Comparison of ENCODE assay signal across 1 fruit fly cellular context in the genomic region with DNA sequence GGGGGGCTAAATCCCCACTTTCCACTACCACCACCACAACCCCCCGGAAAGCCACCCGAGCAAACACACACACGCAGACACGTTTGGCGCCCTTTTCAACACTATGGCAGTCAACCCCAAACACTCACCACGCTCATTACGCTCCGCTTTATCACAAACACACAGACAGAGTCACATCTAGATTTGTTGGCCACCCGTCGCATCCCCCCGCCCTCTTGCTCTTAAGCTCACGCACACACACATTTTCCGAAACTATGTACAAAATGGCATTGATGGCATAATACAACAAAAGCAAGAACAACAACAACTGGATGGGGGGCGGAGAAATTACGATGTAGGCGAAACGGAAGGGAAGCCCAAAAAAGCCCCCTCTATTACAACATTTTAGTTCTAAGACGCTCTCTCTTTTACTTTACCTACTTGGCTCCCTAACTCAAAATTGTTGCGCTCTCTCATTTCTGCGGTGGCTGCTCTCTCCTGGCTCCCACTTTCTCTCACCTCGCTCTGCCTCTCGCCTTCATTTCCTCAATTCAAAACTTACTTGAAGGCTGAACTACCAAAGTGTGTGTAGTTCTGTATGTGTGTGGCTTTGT.
TF ChIP-seq lines count a peak whose summit lies in the region.

No protein-coding gene starts in this region.

TF ChIP-seq in whole organism, embryonic, 481 proteins besides CTCF, POLR2A, EP300 and RAD21 (continued from another document and continues in another):
- no peak for TF ChIP-seq Taf1 (GFP tag; IDR thresholded peaks at IDR 0.05; lab: Robert Waterston, UW)
- no peak for TF ChIP-seq CG12391 (tag; optimal IDR thresholded peaks at IDR 0.05; lab: Kevin White, UChicago)
- TF ChIP-seq CG12104 (GFP tag; optimal IDR thresholded peaks at IDR 0.05; lab: Kevin White, UChicago): no peak
- no peak for TF ChIP-seq Rx (GFP tag; IDR thresholded peaks at IDR 0.05; lab: Robert Waterston, UW)
- 0 out of 2 replicates have a peak, but pooled peaks have one; percentile 21 for TF ChIP-seq tna (GFP tag; IDR thresholded peaks at IDR 0.05; lab: Robert Waterston, UW; ENCODE audit: partially characterized antibody)
- no peak for TF ChIP-seq ara (GFP tag; IDR thresholded peaks at IDR 0.05; lab: Robert Waterston, UW)
- no peak for TF ChIP-seq CG8924 (tag; optimal IDR thresholded peaks at IDR 0.05; lab: Kevin White, UChicago)
- TF ChIP-seq kay (GFP tag; optimal IDR thresholded peaks at IDR 0.05; lab: Kevin White, UChicago): no peak
- peak; percentile 22 for TF ChIP-seq CrebB (tag; optimal IDR thresholded peaks at IDR 0.05; lab: Kevin White, UChicago)
- TF ChIP-seq Ada2b (GFP tag; IDR thresholded peaks at IDR 0.05; lab: Robert Waterston, UW): no peak
- peak; percentile 70 for TF ChIP-seq mirr (GFP tag; optimal IDR thresholded peaks at IDR 0.05; lab: Kevin White, UChicago)
- no peak for TF ChIP-seq trem (tag; optimal IDR thresholded peaks at IDR 0.05; lab: Kevin White, UChicago)
- peak; percentile 71 for TF ChIP-seq kni (GFP tag; optimal IDR thresholded peaks at IDR 0.05; lab: Kevin White, UChicago)
- TF ChIP-seq CG5953 (GFP tag; IDR thresholded peaks at IDR 0.05; lab: Robert Waterston, UW): no peak
- no peak for TF ChIP-seq CG30431 (GFP tag; optimal IDR thresholded peaks at IDR 0.05; lab: Kevin White, UChicago)
- peak; percentile 31; the same call in 1 of the 2 replicates for TF ChIP-seq bbx (GFP tag; IDR thresholded peaks at IDR 0.05; lab: Robert Waterston, UW; ENCODE audit: partially characterized antibody)
- no peak for TF ChIP-seq Chrac-16 (GFP tag; optimal IDR thresholded peaks at IDR 0.05; lab: Kevin White, UChicago)
- no peak for TF ChIP-seq CG7745 (tag; optimal IDR thresholded peaks at IDR 0.05; lab: Kevin White, UChicago)
- TF ChIP-seq ttk (GFP tag; IDR thresholded peaks at IDR 0.05; lab: Robert Waterston, UW): 0 out of 2 replicates have a peak, but pooled peaks have one; percentile 52
- TF ChIP-seq Bteb2 (GFP tag; optimal IDR thresholded peaks at IDR 0.05; lab: Kevin White, UChicago): no peak
- TF ChIP-seq Bdp1 (GFP tag; optimal IDR thresholded peaks at IDR 0.05; lab: Kevin White, UChicago): no peak
- TF ChIP-seq esg (GFP tag; conservative IDR thresholded peaks at IDR 0.05; lab: Robert Waterston, UW): no peak
- TF ChIP-seq Ets65A (GFP tag; lab: Kevin White, UChicago): peak; percentile 76
- peak; percentile 43 for TF ChIP-seq kah (GFP tag; optimal IDR thresholded peaks at IDR 0.05; lab: Kevin White, UChicago)
- no peak for TF ChIP-seq Hr51 (GFP tag; optimal IDR thresholded peaks at IDR 0.05; lab: Kevin White, UChicago)
- no peak for TF ChIP-seq nerfin-1 (tag; optimal IDR thresholded peaks at IDR 0.05; lab: Kevin White, UChicago)
- TF ChIP-seq CG6791 (GFP tag; IDR thresholded peaks at IDR 0.05; lab: Robert Waterston, UW; ENCODE audit: partially characterized antibody): no peak
- TF ChIP-seq eve (GFP tag; optimal IDR thresholded peaks at IDR 0.05; lab: Kevin White, UChicago): no peak
- TF ChIP-seq Sry-β (GFP tag; optimal IDR thresholded peaks at IDR 0.05; lab: Kevin White, UChicago): no peak
- TF ChIP-seq Tbp (GFP tag; optimal IDR thresholded peaks at IDR 0.05; lab: Kevin White, UChicago): no peak
- TF ChIP-seq tx (GFP tag; optimal IDR thresholded peaks at IDR 0.05; lab: Kevin White, UChicago): no peak
- no peak for TF ChIP-seq p53 (GFP tag; optimal IDR thresholded peaks at IDR 0.05; lab: Kevin White, UChicago)
- TF ChIP-seq CG5245 (GFP tag; optimal IDR thresholded peaks at IDR 0.05; lab: Kevin White, UChicago): no peak
- no peak for TF ChIP-seq pb (GFP tag; optimal IDR thresholded peaks at IDR 0.05; lab: Kevin White, UChicago)
- TF ChIP-seq CG2116 (GFP tag; optimal IDR thresholded peaks at IDR 0.05; lab: Kevin White, UChicago): no peak
- TF ChIP-seq Trl (optimal IDR thresholded peaks at IDR 0.05; lab: Kevin White, UChicago): peak; percentile 83 to 84
- TF ChIP-seq Trl (GFP tag; optimal IDR thresholded peaks at IDR 0.05; lab: Kevin White, UChicago): no peak
- peak; percentile 75 for TF ChIP-seq CG4360 (GFP tag; IDR thresholded peaks at IDR 0.05; lab: Robert Waterston, UW)
- no peak for TF ChIP-seq chm (GFP tag; IDR thresholded peaks at IDR 0.05; lab: Robert Waterston, UW)
- peak; percentile 23; the same call in 1 of the 2 replicates for TF ChIP-seq hbn (GFP tag; IDR thresholded peaks at IDR 0.05; lab: Robert Waterston, UW; ENCODE audit: partially characterized antibody)
- no peak for TF ChIP-seq CG8388 (GFP tag; optimal IDR thresholded peaks at IDR 0.05; lab: Kevin White, UChicago)
- TF ChIP-seq Oaz (GFP tag; IDR thresholded peaks at IDR 0.05; lab: Robert Waterston, UW): no peak
- no peak for TF ChIP-seq zen (tag; optimal IDR thresholded peaks at IDR 0.05; lab: Kevin White, UChicago)
- no peak for TF ChIP-seq ham (GFP tag; IDR thresholded peaks at IDR 0.05; lab: Robert Waterston, UW)
- TF ChIP-seq HHEX (GFP tag; optimal IDR thresholded peaks at IDR 0.05; lab: Kevin White, UChicago): no peak
- no peak for TF ChIP-seq CG11247 (GFP tag; IDR thresholded peaks at IDR 0.05; lab: Robert Waterston, UW)
- no peak for TF ChIP-seq crc (GFP tag; optimal IDR thresholded peaks at IDR 0.05; lab: Kevin White, UChicago)
- peak; percentile 13 for TF ChIP-seq Jarid2 (GFP tag; optimal IDR thresholded peaks at IDR 0.05; lab: Kevin White, UChicago)
- peak; percentile 99 for TF ChIP-seq abd-A (tag; optimal IDR thresholded peaks at IDR 0.05; lab: Kevin White, UChicago)
- no peak for TF ChIP-seq Xrp1 (GFP tag; IDR thresholded peaks at IDR 0.05; lab: Robert Waterston, UW)
- TF ChIP-seq CG6654 (GFP tag; optimal IDR thresholded peaks at IDR 0.05; lab: Kevin White, UChicago): no peak
- no peak for TF ChIP-seq Rfx (GFP tag; IDR thresholded peaks at IDR 0.05; lab: Robert Waterston, UW)
- TF ChIP-seq HmgZ (tag; optimal IDR thresholded peaks at IDR 0.05; lab: Kevin White, UChicago): no peak
- TF ChIP-seq CG17912 (GFP tag; optimal IDR thresholded peaks at IDR 0.05; lab: Kevin White, UChicago): no peak
- TF ChIP-seq CG15696 (tag; optimal IDR thresholded peaks at IDR 0.05; lab: Kevin White, UChicago): no peak
- TF ChIP-seq CkIIα-i1 (GFP tag; IDR thresholded peaks at IDR 0.05; lab: Robert Waterston, UW): no peak
- peak; percentile 91 for TF ChIP-seq crol (GFP tag; IDR thresholded peaks at IDR 0.05; lab: Robert Waterston, UW)
- peak; percentile 28 for TF ChIP-seq chn (GFP tag; optimal IDR thresholded peaks at IDR 0.05; lab: Kevin White, UChicago)
- TF ChIP-seq CG30403 (GFP tag; optimal IDR thresholded peaks at IDR 0.05; lab: Kevin White, UChicago): no peak
- TF ChIP-seq sc (optimal IDR thresholded peaks at IDR 0.05; lab: Kevin White, UChicago): no peak
- no peak for TF ChIP-seq sc (GFP tag; optimal IDR thresholded peaks at IDR 0.05; lab: Kevin White, UChicago)
- TF ChIP-seq fd3F (GFP tag; optimal IDR thresholded peaks at IDR 0.05; lab: Kevin White, UChicago): no peak
- no peak for TF ChIP-seq Vsx1 (GFP tag; optimal IDR thresholded peaks at IDR 0.05; lab: Kevin White, UChicago)
- TF ChIP-seq aop (GFP tag; IDR thresholded peaks at IDR 0.05; lab: Robert Waterston, UW): no peak
- peak; percentile 86 for TF ChIP-seq Med (GFP tag; lab: Kevin White, UChicago)
- peak; percentile 77 for TF ChIP-seq CG8478 (optimal IDR thresholded peaks at IDR 0.05; lab: Kevin White, UChicago)
- TF ChIP-seq Dbx (GFP tag; IDR thresholded peaks at IDR 0.05; lab: Robert Waterston, UW): 0 out of 3 replicates have a peak, but pooled peaks have one; percentile 16
- TF ChIP-seq CG17361 (GFP tag; IDR thresholded peaks at IDR 0.05; lab: Robert Waterston, UW): no peak
- TF ChIP-seq CG1647 (GFP tag; optimal IDR thresholded peaks at IDR 0.05; lab: Kevin White, UChicago): no peak
- peak; percentile 30 for TF ChIP-seq CG12769 (tag; optimal IDR thresholded peaks at IDR 0.05; lab: Kevin White, UChicago)
- TF ChIP-seq CG2120 (GFP tag; optimal IDR thresholded peaks at IDR 0.05; lab: Kevin White, UChicago): no peak
- TF ChIP-seq sens (GFP tag; lab: Kevin White, UChicago): peak; percentile 31
- TF ChIP-seq danr (GFP tag; IDR thresholded peaks at IDR 0.05; lab: Robert Waterston, UW): no peak
- TF ChIP-seq CG15269 (tag; optimal IDR thresholded peaks at IDR 0.05; lab: Kevin White, UChicago): no peak
- TF ChIP-seq CG13424 (tag; optimal IDR thresholded peaks at IDR 0.05; lab: Kevin White, UChicago): no peak
- no peak for TF ChIP-seq Atf3 (GFP tag; optimal IDR thresholded peaks at IDR 0.05; lab: Kevin White, UChicago)
- peak in 1 of 2 experiments; percentile 88 for TF ChIP-seq Pdp1 (GFP tag; optimal IDR thresholded peaks at IDR 0.05; lab: Kevin White, UChicago)
- TF ChIP-seq amos (GFP tag; IDR thresholded peaks at IDR 0.05; lab: Robert Waterston, UW; ENCODE audit: partially characterized antibody): no peak
- TF ChIP-seq z (GFP tag; IDR thresholded peaks at IDR 0.05; lab: Robert Waterston, UW): 0 out of 3 replicates have a peak, but pooled peaks have one; percentile 16
- TF ChIP-seq az2 (GFP tag; optimal IDR thresholded peaks at IDR 0.05; lab: Kevin White, UChicago): no peak
- peak; percentile 5 for TF ChIP-seq phol (tag; optimal IDR thresholded peaks at IDR 0.05; lab: Kevin White, UChicago)
- TF ChIP-seq Poxn (GFP tag; IDR thresholded peaks at IDR 0.05; lab: Robert Waterston, UW): no peak
- no peak for TF ChIP-seq CG10462 (GFP tag; optimal IDR thresholded peaks at IDR 0.05; lab: Kevin White, UChicago)
- peak; percentile 51 for TF ChIP-seq sd (tag; optimal IDR thresholded peaks at IDR 0.05; lab: Kevin White, UChicago)
- no peak; the same call in 1 of the 2 replicates for TF ChIP-seq MBD-R2 (GFP tag; IDR thresholded peaks at IDR 0.05; lab: Robert Waterston, UW)
- no peak for TF ChIP-seq Antp (GFP tag; optimal IDR thresholded peaks at IDR 0.05; lab: Kevin White, UChicago)
- no peak for TF ChIP-seq CG12744 (GFP tag; optimal IDR thresholded peaks at IDR 0.05; lab: Kevin White, UChicago)
- TF ChIP-seq Myb (GFP tag; optimal IDR thresholded peaks at IDR 0.05; lab: Kevin White, UChicago): no peak
- no peak for TF ChIP-seq ERR (GFP tag; optimal IDR thresholded peaks at IDR 0.05; lab: Kevin White, UChicago)
- TF ChIP-seq CG32767 (GFP tag; IDR thresholded peaks at IDR 0.05; lab: Robert Waterston, UW): 0 out of 2 replicates have a peak, but pooled peaks have one; percentile 28
- TF ChIP-seq Blimp-1 (GFP tag; optimal IDR thresholded peaks at IDR 0.05; lab: Kevin White, UChicago): no peak
- TF ChIP-seq CG13894 (tag; optimal IDR thresholded peaks at IDR 0.05; lab: Kevin White, UChicago): peak; percentile 49
- no peak for TF ChIP-seq CG16815 (GFP tag; optimal IDR thresholded peaks at IDR 0.05; lab: Kevin White, UChicago)
- TF ChIP-seq CG17385 (GFP tag; optimal IDR thresholded peaks at IDR 0.05; lab: Kevin White, UChicago): no peak
- TF ChIP-seq gcm2 (GFP tag; optimal IDR thresholded peaks at IDR 0.05; lab: Kevin White, UChicago): no peak
- TF ChIP-seq CG10321 (GFP tag; IDR thresholded peaks at IDR 0.05; lab: Robert Waterston, UW): no peak
- TF ChIP-seq jing (GFP tag; optimal IDR thresholded peaks at IDR 0.05; lab: Kevin White, UChicago): no peak
- no peak for TF ChIP-seq gsb (GFP tag; IDR thresholded peaks at IDR 0.05; lab: Robert Waterston, UW)
- no peak for TF ChIP-seq CG9215 (GFP tag; IDR thresholded peaks at IDR 0.05; lab: Robert Waterston, UW)
- TF ChIP-seq row (GFP tag; IDR thresholded peaks at IDR 0.05; lab: Robert Waterston, UW): peak; percentile 13; the same call in 1 of the 3 replicates
- TF ChIP-seq CG11560 (tag; IDR thresholded peaks at IDR 0.05; lab: Robert Waterston, UW): no peak
- no peak for TF ChIP-seq CG31441 (GFP tag; IDR thresholded peaks at IDR 0.05; lab: Robert Waterston, UW)
- no peak for TF ChIP-seq D (optimal IDR thresholded peaks at IDR 0.05; lab: Kevin White, UChicago)
- no peak for TF ChIP-seq D (GFP tag; optimal IDR thresholded peaks at IDR 0.05; lab: Kevin White, UChicago)
- no peak for TF ChIP-seq jigr1 (GFP tag; IDR thresholded peaks at IDR 0.05; lab: Robert Waterston, UW)
- TF ChIP-seq Sin3A (optimal IDR thresholded peaks at IDR 0.05; lab: Kevin White, UChicago): no peak
- TF ChIP-seq CG31365 (tag; optimal IDR thresholded peaks at IDR 0.05; lab: Kevin White, UChicago): no peak
- TF ChIP-seq Fer1 (GFP tag; optimal IDR thresholded peaks at IDR 0.05; lab: Kevin White, UChicago): peak; percentile 28
- TF ChIP-seq Deaf1 (tag; optimal IDR thresholded peaks at IDR 0.05; lab: Kevin White, UChicago): peak; percentile 5
- TF ChIP-seq MTF-1 (GFP tag; optimal IDR thresholded peaks at IDR 0.05; lab: Kevin White, UChicago; ENCODE audit: borderline replicate concordance): peak; percentile 10
- no peak for TF ChIP-seq CG18262 (tag; optimal IDR thresholded peaks at IDR 0.05; lab: Kevin White, UChicago)
- TF ChIP-seq CG18599 (GFP tag; optimal IDR thresholded peaks at IDR 0.05; lab: Kevin White, UChicago): peak; percentile 16
- TF ChIP-seq CG9817 (tag; optimal IDR thresholded peaks at IDR 0.05; lab: Kevin White, UChicago): no peak
- TF ChIP-seq CG6175 (GFP tag; IDR thresholded peaks at IDR 0.05; lab: Robert Waterston, UW): no peak
- peak; percentile 76 for TF ChIP-seq sug (tag; optimal IDR thresholded peaks at IDR 0.05; lab: Kevin White, UChicago)
- no peak for TF ChIP-seq CG34224 (GFP tag; IDR thresholded peaks at IDR 0.05; lab: Robert Waterston, UW; ENCODE audit: partially characterized antibody)
- peak; percentile 15; the same call in 1 of the 2 replicates for TF ChIP-seq onecut (GFP tag; IDR thresholded peaks at IDR 0.05; lab: Robert Waterston, UW)
- TF ChIP-seq E2f2 (GFP tag; IDR thresholded peaks at IDR 0.05; lab: Robert Waterston, UW): no peak
- TF ChIP-seq dati (GFP tag; IDR thresholded peaks at IDR 0.05; lab: Robert Waterston, UW): no peak
- TF ChIP-seq sima (GFP tag; optimal IDR thresholded peaks at IDR 0.05; lab: Kevin White, UChicago): no peak
- no peak for TF ChIP-seq Doc3 (GFP tag; IDR thresholded peaks at IDR 0.05; lab: Robert Waterston, UW; ENCODE audit: partially characterized antibody)
- no peak for TF ChIP-seq gfzf (GFP tag; optimal IDR thresholded peaks at IDR 0.05; lab: Kevin White, UChicago)
- no peak for TF ChIP-seq da (GFP tag; optimal IDR thresholded peaks at IDR 0.05; lab: Kevin White, UChicago)
- TF ChIP-seq CG31224 (GFP tag; IDR thresholded peaks at IDR 0.05; lab: Robert Waterston, UW): no peak
- no peak for TF ChIP-seq CG10366 (GFP tag; IDR thresholded peaks at IDR 0.05; lab: Robert Waterston, UW)
- no peak for TF ChIP-seq pita (GFP tag; optimal IDR thresholded peaks at IDR 0.05; lab: Kevin White, UChicago)
- TF ChIP-seq HmgD (GFP tag; optimal IDR thresholded peaks at IDR 0.05; lab: Kevin White, UChicago): no peak
- no peak for TF ChIP-seq cwo (GFP tag; optimal IDR thresholded peaks at IDR 0.05; lab: Kevin White, UChicago)
- no peak for TF ChIP-seq CG10274 (GFP tag; optimal IDR thresholded peaks at IDR 0.05; lab: Kevin White, UChicago)
